Fruit fly (Drosophila melanogaster) S2 (cell line): ENCODE results near the gene CG32379.

ENCODE experiments used
- CG8478 ChIP-seq: fragments of >200 bp; optimal IDR thresholded peaks from 2 replicates; lab custom pipeline; 2018
- CTCF ChIP-seq, 2 experiments: fragments of >200 bp; optimal IDR thresholded peaks; 2 replicates each; lab custom pipeline; 2018

Gene CG32379

dm6 chr3L:7432811-7433324 is 36.7 kb downstream of the CG32379 start:
- TF ChIP-seq CTCF (optimal IDR thresholded peaks at IDR 0.05; lab: Kevin White, UChicago) (no peak), CG8478 (lab: Kevin White, UChicago) (no peak)

- TF ChIP-seq CTCF (optimal IDR thresholded peaks at IDR 0.05; lab: Kevin White, UChicago) (no peak), CG8478 (lab: Kevin White, UChicago) (no peak)
Measured at dm6 chr3L:7433325-7433827, 37.2 kb downstream of the CG32379 start.

- TF ChIP-seq CTCF (optimal IDR thresholded peaks at IDR 0.05; lab: Kevin White, UChicago) (no peak), CG8478 (lab: Kevin White, UChicago) (no peak)
Measured at dm6 chr3L:7434198-7434597, 38.0 kb downstream of the CG32379 start.

- TF ChIP-seq CG8478 (lab: Kevin White, UChicago) (no peak), CTCF (optimal IDR thresholded peaks at IDR 0.05; lab: Kevin White, UChicago) (no peak)
Measured at dm6 chr3L:7434715-7435653, 38.8 kb downstream of the CG32379 start, which contains the start of gene Rac2. Gene Rac2 (minus strand): TSS chr3L:7435190.

- no peak for TF ChIP-seq CTCF (optimal IDR thresholded peaks at IDR 0.05; lab: Kevin White, UChicago)
- no peak for TF ChIP-seq CG8478 (lab: Kevin White, UChicago)
Measured at dm6 chr3L:7437366-7437765, 41.2 kb downstream of the CG32379 start, which contains the start of gene CG14835. Gene CG14835 (minus strand): TSS chr3L:7437466.

- no peak for TF ChIP-seq CG8478 (lab: Kevin White, UChicago)
- no peak for TF ChIP-seq CTCF (optimal IDR thresholded peaks at IDR 0.05; lab: Kevin White, UChicago)
Measured at dm6 chr3L:7439305-7439704, 43.1 kb downstream of the CG32379 start, which contains the start of gene sphinx1. Gene sphinx1 (minus strand): TSS chr3L:7439405.

- TF ChIP-seq CTCF (optimal IDR thresholded peaks at IDR 0.05; lab: Kevin White, UChicago) (no peak), CG8478 (lab: Kevin White, UChicago) (no peak)
Measured at dm6 chr3L:7440633-7441032, 44.5 kb downstream of the CG32379 start, which contains the start of gene sphinx2. Gene sphinx2 (minus strand): TSS chr3L:7440733.
